Fruit fly (Drosophila melanogaster): ENCODE results near the gene mtSSB.

The mtSSB gene

dm6 chr3R:16249829-16250814, 45.1 kb upstream of the mtSSB start (continued):
- no peak for TF ChIP-seq ham (GFP tag; IDR thresholded peaks at IDR 0.05)
- peak; percentile 22 for TF ChIP-seq Jarid2 (GFP tag; optimal IDR thresholded peaks at IDR 0.05)
- no peak for TF ChIP-seq Rfx (GFP tag; IDR thresholded peaks at IDR 0.05)
- TF ChIP-seq Rx (GFP tag; IDR thresholded peaks at IDR 0.05) = no peak
- no peak for TF ChIP-seq CG43689 (GFP tag; IDR thresholded peaks at IDR 0.05)
- TF ChIP-seq CG1832 (GFP tag; optimal IDR thresholded peaks at IDR 0.05) = peak; percentile 66
- peak; percentile 32 for TF ChIP-seq Fer2 (tag; optimal IDR thresholded peaks at IDR 0.05)
- no peak for TF ChIP-seq hb (GFP tag; IDR thresholded peaks at IDR 0.05; ENCODE audit: partially characterized antibody)
- TF ChIP-seq esg (GFP tag; conservative IDR thresholded peaks at IDR 0.05) = no peak
- TF ChIP-seq Hmx (GFP tag; optimal IDR thresholded peaks at IDR 0.05) = no peak
- no peak for TF ChIP-seq amos (GFP tag; IDR thresholded peaks at IDR 0.05; ENCODE audit: partially characterized antibody)
- TF ChIP-seq Nf-YB (GFP tag; optimal IDR thresholded peaks at IDR 0.05) = peak; percentile 50
- no peak for TF ChIP-seq CG17361 (GFP tag; IDR thresholded peaks at IDR 0.05)
- no peak for TF ChIP-seq Taf1 (GFP tag; IDR thresholded peaks at IDR 0.05)
- peak; percentile 22 for TF ChIP-seq fd64A (GFP tag; optimal IDR thresholded peaks at IDR 0.05)
- peak; percentile 19 for TF ChIP-seq HmgD (GFP tag; optimal IDR thresholded peaks at IDR 0.05)
- TF ChIP-seq CG33557 (GFP tag; optimal IDR thresholded peaks at IDR 0.05) = peak; percentile 34
- TF ChIP-seq CG7786 (GFP tag; optimal IDR thresholded peaks at IDR 0.05) = peak; percentile 13
- TF ChIP-seq Neu2 (GFP tag; optimal IDR thresholded peaks at IDR 0.05; ENCODE audit: borderline replicate concordance) = no peak
- no peak for TF ChIP-seq GATAe (GFP tag; conservative IDR thresholded peaks at IDR 0.05)
- TF ChIP-seq CG31441 (GFP tag; IDR thresholded peaks at IDR 0.05) = no peak
- TF ChIP-seq shn (GFP tag; optimal IDR thresholded peaks at IDR 0.05) = peak; percentile 34
- TF ChIP-seq CG10267 (tag; optimal IDR thresholded peaks at IDR 0.05) = peak; percentile 9
- TF ChIP-seq ttk (GFP tag; IDR thresholded peaks at IDR 0.05) = no peak
- no peak for TF ChIP-seq row (GFP tag; IDR thresholded peaks at IDR 0.05)
- TF ChIP-seq CG13424 (tag; optimal IDR thresholded peaks at IDR 0.05) = peak; percentile 37
- TF ChIP-seq CG6689 (GFP tag; IDR thresholded peaks at IDR 0.05) = no peak
- TF ChIP-seq CG6654 (GFP tag; optimal IDR thresholded peaks at IDR 0.05) = no peak
- TF ChIP-seq CG12659 (GFP tag; optimal IDR thresholded peaks at IDR 0.05) = peak; percentile 81
- TF ChIP-seq CG2116 (GFP tag; optimal IDR thresholded peaks at IDR 0.05) = peak; percentile 91
- no peak for TF ChIP-seq knrl (GFP tag; IDR thresholded peaks at IDR 0.05; ENCODE audit: partially characterized antibody)
- TF ChIP-seq CG15601 (tag; optimal IDR thresholded peaks at IDR 0.05) = peak; percentile 25
- peak; percentile 60 for TF ChIP-seq phol (tag; optimal IDR thresholded peaks at IDR 0.05)
- peak; percentile 82 for TF ChIP-seq ash1 (GFP tag; optimal IDR thresholded peaks at IDR 0.05)
- TF ChIP-seq fd3F (GFP tag; optimal IDR thresholded peaks at IDR 0.05) = peak; percentile 30
- TF ChIP-seq jumu (GFP tag; optimal IDR thresholded peaks at IDR 0.05) = peak; percentile 2
- peak; percentile 15 for TF ChIP-seq en (GFP tag; optimal IDR thresholded peaks at IDR 0.05)
- TF ChIP-seq CG2120 (GFP tag; optimal IDR thresholded peaks at IDR 0.05) = peak; percentile 63
- TF ChIP-seq tll (GFP tag; optimal IDR thresholded peaks at IDR 0.05) = no peak
- no peak for TF ChIP-seq CG10565 (GFP tag; optimal IDR thresholded peaks at IDR 0.05)
- TF ChIP-seq scrt (GFP tag; optimal IDR thresholded peaks at IDR 0.05) = peak; percentile 30
- TF ChIP-seq p53 (GFP tag; optimal IDR thresholded peaks at IDR 0.05) = no peak
- no peak for TF ChIP-seq Hr3 (GFP tag; optimal IDR thresholded peaks at IDR 0.05)
- TF ChIP-seq CG15011 (GFP tag; optimal IDR thresholded peaks at IDR 0.05) = no peak
- no peak for TF ChIP-seq Sox102F (GFP tag; optimal IDR thresholded peaks at IDR 0.05)
- no peak for TF ChIP-seq Max (GFP tag; optimal IDR thresholded peaks at IDR 0.05)
- no peak for TF ChIP-seq inv (GFP tag; IDR thresholded peaks at IDR 0.05; ENCODE audit: partially characterized antibody)
- peak; percentile 24 for TF ChIP-seq CHES-1-like (GFP tag; optimal IDR thresholded peaks at IDR 0.05)

Data from whole organism, embryonic.